Fruit fly (Drosophila melanogaster) whole organism, embryonic: ENCODE data around the gene Oatp30B.

ENCODE experiments used
- Abd-B ChIP-seq: fragments of 200-800 bp; sonication (Bioruptor generic); optimal IDR thresholded peaks from 2 replicates; lab custom pipeline; 2018; ENCODE audit warnings: missing biosample characterization, mild to moderate bottlenecking, missing genetic modification characterization, moderate library complexity
- Blimp-1 ChIP-seq: fragments of 200-800 bp; sonication (Bioruptor generic); optimal IDR thresholded peaks from 3 replicates; lab custom pipeline; 2018; ENCODE audit warnings: missing biosample characterization, missing genetic modification characterization, mild to moderate bottlenecking, moderate library complexity, missing genetic modification reagents
- CG10321 ChIP-seq: fragments of 200-800 bp; sonication (Bioruptor generic); IDR thresholded peaks from 2 replicates; pipeline ENCODE4 v1.3.6; 2022; ENCODE audit warnings: missing biosample characterization, missing genetic modification characterization
- CG10462 ChIP-seq: fragments of 200-800 bp; sonication (Bioruptor generic); optimal IDR thresholded peaks from 2 replicates; lab custom pipeline; 2016; ENCODE audit warnings: missing biosample characterization, missing genetic modification characterization
- CG11504 ChIP-seq: fragments of 200-800 bp; sonication (Bioruptor generic); optimal IDR thresholded peaks from 3 replicates; lab custom pipeline; 2019; ENCODE audit warnings: missing biosample characterization, mild to moderate bottlenecking, missing genetic modification characterization, moderate library complexity
- CG12299 ChIP-seq: fragments of 200-800 bp; sonication (Bioruptor generic); optimal IDR thresholded peaks from 2 replicates; lab custom pipeline; 2018; ENCODE audit warnings: missing biosample characterization, mild to moderate bottlenecking, missing genetic modification characterization
- CG12659 ChIP-seq: fragments of 200-800 bp; sonication (Bioruptor generic); optimal IDR thresholded peaks from 3 replicates; lab custom pipeline; 2017; ENCODE audit warnings: mild to moderate bottlenecking, missing biosample characterization, missing genetic modification reagents, missing genetic modification characterization
- CG13296 ChIP-seq: fragments of 200-800 bp; sonication (Bioruptor generic); optimal IDR thresholded peaks from 3 replicates; lab custom pipeline; 2018; ENCODE audit warnings: missing biosample characterization, mild to moderate bottlenecking, missing genetic modification characterization
- CG1529 ChIP-seq: fragments of 200-800 bp; sonication (Bioruptor generic); optimal IDR thresholded peaks from 3 replicates; lab custom pipeline; 2018; ENCODE audit warnings: missing biosample characterization, missing genetic modification characterization
- CG1647 ChIP-seq: fragments of 200-800 bp; sonication (Bioruptor generic); optimal IDR thresholded peaks from 3 replicates; lab custom pipeline; 2016; ENCODE audit warnings: missing biosample characterization, missing genetic modification characterization
- CG16863 ChIP-seq: fragments of 200-800 bp; sonication (Bioruptor generic); optimal IDR thresholded peaks from 3 replicates; lab custom pipeline; 2016; ENCODE audit warnings: missing biosample characterization, missing genetic modification characterization
- CG18262 ChIP-seq: fragments of 200-800 bp; optimal IDR thresholded peaks from 3 replicates; lab custom pipeline; 2019; ENCODE audit warnings: missing biosample characterization, mild to moderate bottlenecking, missing genetic modification characterization, moderate library complexity
- CG18599 ChIP-seq: fragments of 200-800 bp; sonication (Bioruptor generic); optimal IDR thresholded peaks from 3 replicates; lab custom pipeline; 2017; ENCODE audit warnings: missing biosample characterization, missing genetic modification characterization, mild to moderate bottlenecking, moderate library complexity, missing genetic modification reagents
- CG30020 ChIP-seq: fragments of 200-800 bp; optimal IDR thresholded peaks from 2 replicates; lab custom pipeline; 2019; ENCODE audit warnings: missing biosample characterization, mild to moderate bottlenecking, missing genetic modification characterization, moderate library complexity
- CG33557 ChIP-seq: fragments of 200-800 bp; sonication (Bioruptor generic); optimal IDR thresholded peaks from 2 replicates; lab custom pipeline; 2019; ENCODE audit warnings: missing biosample characterization, mild to moderate bottlenecking, missing genetic modification characterization, moderate library complexity
- CG3407 ChIP-seq: fragments of 200-800 bp; sonication (Bioruptor generic); optimal IDR thresholded peaks from 2 replicates; lab custom pipeline; 2018; ENCODE audit warnings: missing biosample characterization, mild to moderate bottlenecking, missing genetic modification characterization
- CG4617 ChIP-seq: fragments of 200-800 bp; sonication (Bioruptor generic); optimal IDR thresholded peaks from 3 replicates; lab custom pipeline; 2016; ENCODE audit warnings: missing biosample characterization, missing genetic modification characterization, borderline replicate concordance
- CG4854 ChIP-seq: fragments of 200-800 bp; sonication (Bioruptor generic); optimal IDR thresholded peaks from 2 replicates; lab custom pipeline; 2016; ENCODE audit warnings: missing biosample characterization, missing genetic modification characterization, inconsistent platforms
- CG6254 ChIP-seq: fragments of 200-800 bp; sonication (Bioruptor generic); optimal IDR thresholded peaks from 3 replicates; lab custom pipeline; 2017; ENCODE audit warnings: mild to moderate bottlenecking, missing biosample characterization, missing genetic modification reagents, missing genetic modification characterization
- CG6854 ChIP-seq: fragments of 200-800 bp; sonication (Bioruptor generic); optimal IDR thresholded peaks from 3 replicates; lab custom pipeline; 2017; ENCODE audit warnings: missing biosample characterization, mild to moderate bottlenecking, missing genetic modification characterization
- CG7928 ChIP-seq: fragments of 200-800 bp; sonication (Bioruptor generic); optimal IDR thresholded peaks from 2 replicates; lab custom pipeline; 2017; ENCODE audit warnings: missing biosample characterization, mild to moderate bottlenecking, missing genetic modification characterization
- CG7987 ChIP-seq: fragments of 200-800 bp; sonication (Bioruptor generic); optimal IDR thresholded peaks from 2 replicates; lab custom pipeline; 2018; ENCODE audit warnings: missing biosample characterization, mild to moderate bottlenecking, missing genetic modification characterization, moderate library complexity
- CG8290 ChIP-seq, 3 experiments: fragments of 200-800 bp; sonication (Bioruptor generic); optimal IDR thresholded peaks; 2 replicates each; lab custom pipeline; 2016 to 2019; ENCODE audit warnings: missing biosample characterization in 3 of 3, missing genetic modification characterization in 3 of 3, mild to moderate bottlenecking in 2 of 3, moderate library complexity in 1 of 3
- CHES-1-like ChIP-seq: fragments of 200-800 bp; sonication (Bioruptor generic); optimal IDR thresholded peaks from 2 replicates; lab custom pipeline; 2016; ENCODE audit warnings: missing biosample characterization, missing genetic modification characterization
- CTCF ChIP-seq: fragments of 200-800 bp; sonication (Bioruptor generic); optimal IDR thresholded peaks from 2 replicates; lab custom pipeline; 2017; ENCODE audit warnings: missing biosample characterization, mild to moderate bottlenecking, missing genetic modification characterization, moderate library complexity
- CrebB ChIP-seq: fragments of 200-800 bp; sonication (Bioruptor generic); optimal IDR thresholded peaks from 3 replicates; lab custom pipeline; 2018; ENCODE audit warnings: missing biosample characterization, mild to moderate bottlenecking, missing genetic modification characterization
- Dek ChIP-seq: fragments of 200-800 bp; sonication (Bioruptor generic); optimal IDR thresholded peaks from 3 replicates; lab custom pipeline; 2019; ENCODE audit warnings: missing biosample characterization, mild to moderate bottlenecking, missing genetic modification characterization, moderate library complexity
- E2f1 ChIP-seq: fragments of 200-800 bp; sonication (Bioruptor generic); IDR thresholded peaks from 2 replicates; pipeline ENCODE4 v1.3.6; 2022; ENCODE audit warnings: missing biosample characterization, missing genetic modification characterization
- E2f2 ChIP-seq: fragments of 200-800 bp; sonication (Bioruptor generic); IDR thresholded peaks from 2 replicates; pipeline ENCODE4 v1.3.6; 2022; ENCODE audit warnings: missing biosample characterization, missing genetic modification characterization
- HHEX ChIP-seq: fragments of 200-800 bp; sonication (Bioruptor generic); optimal IDR thresholded peaks from 3 replicates; lab custom pipeline; 2017; ENCODE audit warnings: missing biosample characterization, mild to moderate bottlenecking, missing genetic modification characterization, missing genetic modification reagents
- HmgZ ChIP-seq: fragments of 200-800 bp; sonication (Bioruptor generic); optimal IDR thresholded peaks from 2 replicates; lab custom pipeline; 2018; ENCODE audit warnings: missing biosample characterization, mild to moderate bottlenecking, missing genetic modification characterization
- Nf-YA ChIP-seq: fragments of 200-800 bp; sonication (Bioruptor generic); IDR thresholded peaks from 2 replicates; pipeline ENCODE4 v1.3.6; 2022; ENCODE audit warnings: missing biosample characterization, missing genetic modification characterization
- Pdp1 ChIP-seq, 2 experiments: fragments of 200-800 bp; sonication (Bioruptor generic); optimal IDR thresholded peaks; 3 replicates each; lab custom pipeline; 2016; ENCODE audit warnings: missing biosample characterization in 2 of 2, missing genetic modification characterization in 2 of 2, mild to moderate bottlenecking in 1 of 2, moderate library complexity in 1 of 2
- Rfx ChIP-seq: fragments of 200-800 bp; sonication (Bioruptor generic); IDR thresholded peaks from 2 replicates; pipeline ENCODE4 v1.3.6; 2022; ENCODE audit warnings: missing biosample characterization, missing genetic modification characterization
- Sin3A ChIP-seq: fragments of >200 bp; optimal IDR thresholded peaks from 2 replicates; lab custom pipeline; 2018
- Six4 ChIP-seq: fragments of 200-800 bp; sonication (Bioruptor generic); optimal IDR thresholded peaks from 2 replicates; lab custom pipeline; 2016; ENCODE audit warnings: missing biosample characterization, missing genetic modification characterization
- Usf ChIP-seq: fragments of 200-800 bp; sonication (Bioruptor generic); optimal IDR thresholded peaks from 2 replicates; lab custom pipeline; 2017; ENCODE audit warnings: missing genotype, missing biosample characterization, missing genetic modification characterization
- az2 ChIP-seq: fragments of 200-800 bp; sonication (Bioruptor generic); optimal IDR thresholded peaks from 3 replicates; lab custom pipeline; 2016; ENCODE audit warnings: missing biosample characterization, missing genetic modification characterization
- bigmax ChIP-seq: fragments of 200-800 bp; sonication (Bioruptor generic); optimal IDR thresholded peaks from 2 replicates; lab custom pipeline; 2018; ENCODE audit warnings: missing biosample characterization, mild to moderate bottlenecking, missing genetic modification characterization
- bsh ChIP-seq, 2 experiments: fragments of 200-800 bp; sonication (Bioruptor generic); optimal IDR thresholded peaks; 2 replicates each; lab custom pipeline; 2017 to 2018; ENCODE audit warnings: mild to moderate bottlenecking in 2 of 2, missing biosample characterization in 2 of 2, missing genetic modification characterization in 2 of 2, moderate library complexity in 1 of 2
- dm ChIP-seq: fragments of 200-800 bp; sonication (Bioruptor generic); optimal IDR thresholded peaks from 3 replicates; lab custom pipeline; 2016; ENCODE audit warnings: missing biosample characterization, missing genetic modification characterization
- jumu ChIP-seq: fragments of 200-800 bp; sonication (Bioruptor generic); optimal IDR thresholded peaks from 3 replicates; lab custom pipeline; 2016; ENCODE audit warnings: missing biosample characterization, missing genetic modification characterization
- lab ChIP-seq: fragments of 200-800 bp; sonication (Bioruptor generic); optimal IDR thresholded peaks from 3 replicates; lab custom pipeline; 2017; ENCODE audit warnings: missing biosample characterization, missing genetic modification characterization, mild to moderate bottlenecking, moderate library complexity, missing genetic modification reagents
- lilli ChIP-seq: fragments of 200-800 bp; sonication (Bioruptor generic); optimal IDR thresholded peaks from 3 replicates; lab custom pipeline; 2016; ENCODE audit warnings: missing biosample characterization, missing genetic modification characterization
- lov ChIP-seq, 2 experiments: fragments of 200-800 bp in 1 of 2; fragments of >200 bp in 1 of 2; sonication (Bioruptor generic) in 1 of 2; IDR thresholded peaks in 1 of 2; optimal IDR thresholded peaks in 1 of 2; 2 replicates in 1 of 2; 3 replicates in 1 of 2; pipeline versions ENCODE4 v1.3.6 to Lab custom; 2017 to 2022; ENCODE audit warnings: missing biosample characterization in 1 of 2, missing genetic modification characterization in 1 of 2
- otp ChIP-seq: fragments of 200-800 bp; sonication (Bioruptor generic); IDR thresholded peaks from 3 replicates; pipeline ENCODE4, ENCODE4 v1.3.6; 2022; ENCODE audit warnings: missing biosample characterization, missing genetic modification characterization
- phol ChIP-seq: fragments of 200-800 bp; sonication (Bioruptor generic); optimal IDR thresholded peaks from 3 replicates; lab custom pipeline; 2018; ENCODE audit warnings: missing biosample characterization, mild to moderate bottlenecking, missing genetic modification characterization, moderate library complexity
- sens ChIP-seq: fragments of 200-800 bp; sonication (Bioruptor generic); peaks from one replicate; lab custom pipeline; 2016; ENCODE audit warnings: missing biosample characterization, missing genetic modification characterization
- toy ChIP-seq: fragments of 200-800 bp; sonication (Bioruptor generic); IDR thresholded peaks from 2 replicates; pipeline ENCODE4 v1.3.6; 2022; ENCODE audit warnings: missing biosample characterization, missing genetic modification characterization
- wor ChIP-seq: fragments of 200-800 bp; sonication (Bioruptor generic); IDR thresholded peaks from 2 replicates; pipeline ENCODE4 v1.3.6; 2022; ENCODE audit warnings: missing biosample characterization, missing genetic modification characterization

Gene Oatp30B

dm6 chr2L:9570673-9571193, 49.7 kb downstream of the Oatp30B start (continued):
- no peak for TF ChIP-seq CG12299
- TF ChIP-seq CG8290 (GFP tag; optimal IDR thresholded peaks at IDR 0.05; lab: Kevin White, UChicago) = no peak
- peak in 1 of 2 experiments; percentile 76 for TF ChIP-seq CG8290 (tag; optimal IDR thresholded peaks at IDR 0.05; lab: Kevin White, UChicago)
- no peak for TF ChIP-seq CG16863 (GFP tag; lab: Kevin White, UChicago)
- no peak for TF ChIP-seq lilli (GFP tag; lab: Kevin White, UChicago)
- no peak for TF ChIP-seq toy (GFP tag; lab: Robert Waterston, UW)
- no peak for TF ChIP-seq CG33557 (GFP tag; lab: Kevin White, UChicago)
- peak; percentile 10 for TF ChIP-seq Dek (tag; lab: Kevin White, UChicago)
- TF ChIP-seq bsh (GFP tag; optimal IDR thresholded peaks at IDR 0.05; lab: Kevin White, UChicago) = peak in 1 of 2 experiments; percentile 39
- no peak for TF ChIP-seq CG30020 (tag; lab: Kevin White, UChicago)
- TF ChIP-seq CG6854 (GFP tag; lab: Kevin White, UChicago) = no peak
- TF ChIP-seq otp = no peak
- TF ChIP-seq Rfx (GFP tag; lab: Robert Waterston, UW) = 0 out of 2 replicates have a peak, but pooled peaks have one; percentile 6
- no peak for TF ChIP-seq E2f1 (GFP tag; lab: Robert Waterston, UW)
- no peak for TF ChIP-seq CG4617
- peak; percentile 34 for TF ChIP-seq CG12659 (GFP tag; lab: Kevin White, UChicago)
- TF ChIP-seq az2 (GFP tag; lab: Kevin White, UChicago) = no peak
- peak; percentile 38 for TF ChIP-seq CG3407 (GFP tag; lab: Kevin White, UChicago)
- peak; percentile 15 for TF ChIP-seq Abd-B
- no peak for TF ChIP-seq phol
- no peak for TF ChIP-seq CG1529 (GFP tag; lab: Kevin White, UChicago)
- no peak for TF ChIP-seq dm (GFP tag; lab: Kevin White, UChicago)
- 0 out of 2 replicates have a peak, but pooled peaks have one; percentile 17 for TF ChIP-seq E2f2 (GFP tag; lab: Robert Waterston, UW)
- TF ChIP-seq HmgZ = peak; percentile 16
- peak; percentile 68 for TF ChIP-seq CG13296 (GFP tag; lab: Kevin White, UChicago)
- TF ChIP-seq HHEX (GFP tag; lab: Kevin White, UChicago) = peak; percentile 40
- TF ChIP-seq CG18599 (GFP tag; lab: Kevin White, UChicago) = peak; percentile 37
- TF ChIP-seq CHES-1-like (GFP tag; lab: Kevin White, UChicago) = no peak
- peak; percentile 51; the same call in 1 of the 2 replicates for TF ChIP-seq Nf-YA (GFP tag; lab: Robert Waterston, UW)
- TF ChIP-seq CG4854 = no peak
- peak; percentile 50 for TF ChIP-seq lab
- peak; percentile 84 for TF ChIP-seq CG11504 (tag; lab: Kevin White, UChicago)
- TF ChIP-seq Six4 = no peak
- TF ChIP-seq CG1647 = peak; percentile 20
- no peak for TF ChIP-seq bigmax
- TF ChIP-seq CG6254 (GFP tag; lab: Kevin White, UChicago) = no peak
- no peak for TF ChIP-seq CG10321 (GFP tag; lab: Robert Waterston, UW)
- TF ChIP-seq Sin3A = no peak
- peak; percentile 58 for TF ChIP-seq CG7987 (GFP tag; lab: Kevin White, UChicago)
- peak; percentile 60 for TF ChIP-seq CrebB
- TF ChIP-seq Pdp1 (GFP tag; optimal IDR thresholded peaks at IDR 0.05; lab: Kevin White, UChicago) = peak in 1 of 2 experiments; percentile 29
- TF ChIP-seq lov (optimal IDR thresholded peaks at IDR 0.05; lab: Kevin White, UChicago) = no peak
- TF ChIP-seq lov (GFP tag; IDR thresholded peaks at IDR 0.05; lab: Robert Waterston, UW) = no peak
- TF ChIP-seq wor = no peak
- peak; percentile 21 for TF ChIP-seq CTCF (GFP tag; lab: Kevin White, UChicago)
- TF ChIP-seq jumu (GFP tag; lab: Kevin White, UChicago) = no peak
- no peak for TF ChIP-seq CG7928 (GFP tag; lab: Kevin White, UChicago)
- TF ChIP-seq CG10462 = no peak
- peak; percentile 11 for TF ChIP-seq Blimp-1 (GFP tag; lab: Kevin White, UChicago)
- TF ChIP-seq Usf (GFP tag; lab: Kevin White, UChicago) = no peak
- TF ChIP-seq sens (GFP tag; lab: Kevin White, UChicago) = peak; percentile 68
- no peak for TF ChIP-seq CG18262 (tag; lab: Kevin White, UChicago)
